Fruit fly (Drosophila melanogaster) whole organism, adult: ENCODE measurements around the gene CG12375.

Source experiments
- CG11617 ChIP-seq: fragments of 200-800 bp; sonication (Bioruptor generic); optimal IDR thresholded peaks from 2 replicates; lab custom pipeline; 2017; ENCODE audit warnings: mild to moderate bottlenecking, missing biosample characterization, missing genetic modification reagents, missing genetic modification characterization
- CG12768 ChIP-seq: fragments of 200-800 bp; sonication (Bioruptor generic); optimal IDR thresholded peaks from 2 replicates; lab custom pipeline; 2017; ENCODE audit warnings: missing biosample characterization, missing genetic modification characterization, mild to moderate bottlenecking, moderate library complexity, missing genetic modification reagents
- CG14711 ChIP-seq: fragments of 200-800 bp; sonication (Bioruptor generic); optimal IDR thresholded peaks from 2 replicates; lab custom pipeline; 2018; ENCODE audit warnings: missing biosample characterization, mild to moderate bottlenecking, missing genetic modification characterization, moderate library complexity
- CG1620 ChIP-seq: fragments of 200-800 bp; sonication (Bioruptor generic); optimal IDR thresholded peaks from 2 replicates; lab custom pipeline; 2016; ENCODE audit warnings: missing biosample characterization, missing genetic modification characterization
- CG33017 ChIP-seq: fragments of 200-800 bp; sonication (Bioruptor generic); optimal IDR thresholded peaks from 2 replicates; lab custom pipeline; 2018; ENCODE audit warnings: missing biosample characterization, mild to moderate bottlenecking, missing genetic modification characterization, moderate library complexity
- CG5204 ChIP-seq: fragments of 200-800 bp; sonication (Bioruptor generic); optimal IDR thresholded peaks from 2 replicates; lab custom pipeline; 2016; ENCODE audit warnings: missing biosample characterization, missing genetic modification characterization
- CG7045 ChIP-seq: fragments of 200-800 bp; sonication (Bioruptor generic); optimal IDR thresholded peaks from 2 replicates; lab custom pipeline; 2017; ENCODE audit warnings: missing biosample characterization, mild to moderate bottlenecking, missing genetic modification characterization
- CG7101 ChIP-seq: fragments of 200-800 bp; sonication (Bioruptor generic); optimal IDR thresholded peaks from 2 replicates; lab custom pipeline; 2018; ENCODE audit warnings: missing biosample characterization, mild to moderate bottlenecking, missing genetic modification characterization, moderate library complexity
- Clk ChIP-seq: fragments of 200-800 bp; sonication (Bioruptor generic); optimal IDR thresholded peaks from 2 replicates; lab custom pipeline; 2017; ENCODE audit warnings: missing biosample characterization, missing genetic modification characterization
- Crg-1 ChIP-seq: fragments of 200-800 bp; sonication (Bioruptor generic); optimal IDR thresholded peaks from 2 replicates; lab custom pipeline; 2016; ENCODE audit warnings: missing biosample characterization, missing genetic modification characterization
- Hr96 ChIP-seq: fragments of 200-800 bp; sonication (Bioruptor generic); optimal IDR thresholded peaks from 2 replicates; lab custom pipeline; 2016; ENCODE audit warnings: missing biosample characterization, missing genetic modification characterization
- Mnt ChIP-seq: fragments of 200-800 bp; sonication (Bioruptor generic); optimal IDR thresholded peaks from 2 replicates; lab custom pipeline; 2016; ENCODE audit warnings: missing biosample characterization, mild to moderate bottlenecking, missing genetic modification characterization
- bab1 ChIP-seq: fragments of 200-800 bp; sonication (Bioruptor generic); optimal IDR thresholded peaks from 3 replicates; lab custom pipeline; 2019; ENCODE audit warnings: missing biosample characterization, mild to moderate bottlenecking, missing genetic modification characterization, moderate library complexity
- cic ChIP-seq: fragments of 200-800 bp; sonication (Bioruptor generic); optimal IDR thresholded peaks from 2 replicates; lab custom pipeline; 2017; ENCODE audit warnings: missing biosample characterization, mild to moderate bottlenecking, missing genetic modification characterization, moderate library complexity
- cnc ChIP-seq, 2 experiments: fragments of >200 bp; optimal IDR thresholded peaks; 2 replicates each; lab custom pipeline; 2017
- kay ChIP-seq: fragments of 200-800 bp; sonication (Bioruptor generic); peaks from one replicate; lab custom pipeline; 2016; ENCODE audit warnings: missing biosample characterization, missing genetic modification characterization, borderline replicate concordance
- ovo ChIP-seq: fragments of 200-800 bp; sonication (Bioruptor generic); optimal IDR thresholded peaks from 2 replicates; lab custom pipeline; 2016; ENCODE audit warnings: missing biosample characterization, missing genetic modification characterization
- pad ChIP-seq: fragments of 200-800 bp; sonication (Bioruptor generic); optimal IDR thresholded peaks from 3 replicates; lab custom pipeline; 2017; ENCODE audit warnings: missing biosample characterization, missing genetic modification characterization, mild to moderate bottlenecking, moderate library complexity, missing genetic modification reagents
- tj ChIP-seq: fragments of 200-800 bp; sonication (Bioruptor generic); optimal IDR thresholded peaks from 3 replicates; lab custom pipeline; 2017; ENCODE audit warnings: missing biosample characterization, mild to moderate bottlenecking, missing genetic modification characterization, moderate library complexity
- toe ChIP-seq: fragments of 200-800 bp; sonication (Bioruptor generic); optimal IDR thresholded peaks from 2 replicates; lab custom pipeline; 2016; ENCODE audit warnings: missing biosample characterization, missing genetic modification characterization

Gene CG12375

dm6 chr2L:8142760-8143159 is 16.1 kb upstream of the CG12375 start:
- TF ChIP-seq cnc (optimal IDR thresholded peaks at IDR 0.05; lab: Kevin White, UChicago) (no peak), CG5204 (GFP tag; lab: Kevin White, UChicago) (no peak), toe (no peak), CG14711 (tag; lab: Kevin White, UChicago) (no peak), CG11617 (no peak), CG7045 (GFP tag; lab: Kevin White, UChicago) (no peak), CG7101 (tag; lab: Kevin White, UChicago) (no peak), CG1620 (GFP tag; lab: Kevin White, UChicago) (no peak)

- TF ChIP-seq Clk (no peak), kay (GFP tag; lab: Kevin White, UChicago) (peak; percentile 74), bab1 (peak; percentile 38)
Measured at dm6 chr2L:8133772-8134386, 7.2 kb upstream of the CG12375 start.

dm6 chr2L:8130729-8131128 is 4.0 kb upstream of the CG12375 start:
- TF ChIP-seq CG33017 (tag; lab: Kevin White, UChicago) (peak; percentile 66), CG14711 (tag; lab: Kevin White, UChicago) (peak; percentile 4), Mnt (GFP tag; lab: Kevin White, UChicago) (no peak), CG7101 (tag; lab: Kevin White, UChicago) (peak; percentile 43), cnc (optimal IDR thresholded peaks at IDR 0.05; lab: Kevin White, UChicago) (no peak), kay (GFP tag; lab: Kevin White, UChicago) (peak; percentile 94), CG5204 (GFP tag; lab: Kevin White, UChicago) (no peak), CG11617 (peak; percentile 40), Crg-1 (GFP tag; lab: Kevin White, UChicago) (no peak), bab1 (no peak)

dm6 chr2L:8129996-8130641 is 3.4 kb upstream of the CG12375 start:
- no peak for TF ChIP-seq Hr96

- TF ChIP-seq pad (GFP tag; lab: Kevin White, UChicago) (no peak), CG14711 (tag; lab: Kevin White, UChicago) (no peak), Mnt (GFP tag; lab: Kevin White, UChicago) (no peak), kay (GFP tag; lab: Kevin White, UChicago) (peak; percentile 90), cnc (optimal IDR thresholded peaks at IDR 0.05; lab: Kevin White, UChicago) (no peak), CG5204 (GFP tag; lab: Kevin White, UChicago) (no peak)
Measured at dm6 chr2L:8128911-8129310, 2.2 kb upstream of the CG12375 start.

- TF ChIP-seq CG11617 (no peak), pad (GFP tag; lab: Kevin White, UChicago) (no peak), bab1 (peak; percentile 45), CG33017 (tag; lab: Kevin White, UChicago) (no peak), ovo (GFP tag; lab: Kevin White, UChicago) (no peak), cnc (optimal IDR thresholded peaks at IDR 0.05; lab: Kevin White, UChicago) (no peak), kay (GFP tag; lab: Kevin White, UChicago) (no peak), tj (GFP tag; lab: Kevin White, UChicago) (peak; percentile 0), CG7045 (GFP tag; lab: Kevin White, UChicago) (no peak), Mnt (GFP tag; lab: Kevin White, UChicago) (peak; percentile 3), CG5204 (GFP tag; lab: Kevin White, UChicago) (no peak), cic (GFP tag; lab: Kevin White, UChicago) (no peak), Crg-1 (GFP tag; lab: Kevin White, UChicago) (no peak)
Measured at dm6 chr2L:8123711-8124379, 2.8 kb downstream of the CG12375 start, which contains the start of the genes mon2 and CG8673. mon2 (minus strand) TSS chr2L:8124010. CG8673 (plus strand) TSS chr2L:8124329.

dm6 chr2L:8116632-8117193 is 10.0 kb downstream of the CG12375 start:
- TF ChIP-seq pad (GFP tag; lab: Kevin White, UChicago) (no peak), CG12768 (GFP tag; lab: Kevin White, UChicago) (no peak), CG5204 (GFP tag; lab: Kevin White, UChicago) (no peak), cic (GFP tag; lab: Kevin White, UChicago) (peak; percentile 32)
